Worm (Caenorhabditis elegans): ENCODE measurements around the gene Y37D8A.5.

DNA sequence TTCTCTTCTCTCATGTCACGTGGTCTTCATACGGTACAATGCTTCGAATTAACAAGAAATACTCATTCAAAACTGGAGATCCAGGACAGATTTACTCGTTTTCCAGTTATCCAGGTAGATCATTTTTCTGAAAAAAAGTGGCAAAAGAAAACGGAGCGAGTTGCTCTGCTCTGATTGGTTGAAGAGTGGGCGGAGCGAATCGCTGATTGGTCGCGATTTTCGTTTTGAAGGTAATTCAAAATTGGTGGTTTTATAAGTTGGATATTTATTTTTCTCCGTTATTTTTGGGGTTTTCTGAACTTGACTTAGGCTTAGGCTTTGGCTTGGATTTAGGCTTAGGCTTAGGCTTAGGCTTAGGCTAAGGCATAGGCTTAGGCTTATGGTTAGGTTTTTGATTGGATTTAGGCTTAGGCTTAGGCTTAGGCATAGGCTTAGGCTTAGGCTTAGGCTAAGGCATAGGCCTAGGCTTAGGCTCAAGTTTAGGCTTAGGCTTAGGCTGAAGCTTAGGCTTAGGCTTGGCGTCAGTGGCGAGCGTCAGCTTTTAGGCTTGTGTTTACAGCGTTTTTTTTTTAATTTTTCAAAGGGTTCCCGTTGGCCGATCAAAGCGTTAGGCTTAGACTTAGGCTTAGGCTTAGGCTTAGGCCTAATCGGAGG is 32.6 kb downstream of the Y37D8A.5 start:
- TF ChIP-seq dao-5 (tag; optimal IDR thresholded peaks at IDR 0.05) (no peak), him-1 (tag; optimal IDR thresholded peaks at IDR 0.05) (no peak), W03F9.2 (tag; optimal IDR thresholded peaks at IDR 0.05) (no peak)

All from whole organism, L4/young adult.